Worm (Caenorhabditis elegans) whole organism, midembryonic: ENCODE data around the gene dnc-4.
A peak's percentile ranks its signal among the peaks of the same experiment; 100 is the strongest.

Experiments used
- T22C8.4 ChIP-seq: fragments of 200-800 bp; sonication (Bioruptor generic); IDR thresholded peaks from 2 replicates; pipeline ENCODE4 v1.3.6; 2022; ENCODE audit warnings: missing genetic modification characterization, missing compliant biosample characterization
- cog-1 ChIP-seq: sonication (generic microtip); optimal IDR thresholded peaks from 2 replicates; lab custom pipeline; 2016; ENCODE audit warnings: missing genetic modification characterization, missing compliant biosample characterization
- flt-1 ChIP-seq: fragments of 200-800 bp; sonication (Bioruptor generic); IDR thresholded peaks from 2 replicates; pipeline ENCODE4 v1.3.6; 2022; ENCODE audit warnings: missing genetic modification characterization, missing compliant biosample characterization
- klf-2 ChIP-seq: fragments of 200-800 bp; sonication (Bioruptor generic); conservative IDR thresholded peaks from 2 replicates; pipeline ENCODE4 v1.3.6; 2022; ENCODE audit warnings: missing genetic modification reagents, missing genetic modification characterization, missing compliant biosample characterization
- med-1 ChIP-seq: sonication (generic microtip); optimal IDR thresholded peaks from 2 replicates; lab custom pipeline; 2017; ENCODE audit warnings: missing genetic modification characterization, mild to moderate bottlenecking, missing compliant biosample characterization, antibody characterized with exemption, missing genetic modification reagents; ENCODE audit not compliant: insufficient read depth
- ref-1 ChIP-seq: fragments of 200-800 bp; sonication (Bioruptor generic); conservative IDR thresholded peaks from 2 replicates; pipeline ENCODE4 v1.3.6; 2022; ENCODE audit warnings: missing genetic modification reagents, missing genetic modification characterization, missing compliant biosample characterization
- tab-1 ChIP-seq: fragments of 200-800 bp; sonication (Bioruptor generic); IDR thresholded peaks from 2 replicates; pipeline ENCODE4 v1.3.6; 2022; ENCODE audit warnings: missing genetic modification characterization, missing compliant biosample characterization
- ztf-23 ChIP-seq: fragments of 200-800 bp; sonication (Bioruptor generic); IDR thresholded peaks from 2 replicates; pipeline ENCODE4 v1.3.6; 2022; ENCODE audit warnings: missing genetic modification reagents, missing genetic modification characterization, missing compliant biosample characterization
- ztf-29 ChIP-seq: fragments of 200-800 bp; sonication (Bioruptor generic); IDR thresholded peaks from 2 replicates; pipeline ENCODE4 v1.3.6; 2022; ENCODE audit warnings: missing genetic modification reagents, missing genetic modification characterization, missing compliant biosample characterization

The dnc-4 gene

DNA sequence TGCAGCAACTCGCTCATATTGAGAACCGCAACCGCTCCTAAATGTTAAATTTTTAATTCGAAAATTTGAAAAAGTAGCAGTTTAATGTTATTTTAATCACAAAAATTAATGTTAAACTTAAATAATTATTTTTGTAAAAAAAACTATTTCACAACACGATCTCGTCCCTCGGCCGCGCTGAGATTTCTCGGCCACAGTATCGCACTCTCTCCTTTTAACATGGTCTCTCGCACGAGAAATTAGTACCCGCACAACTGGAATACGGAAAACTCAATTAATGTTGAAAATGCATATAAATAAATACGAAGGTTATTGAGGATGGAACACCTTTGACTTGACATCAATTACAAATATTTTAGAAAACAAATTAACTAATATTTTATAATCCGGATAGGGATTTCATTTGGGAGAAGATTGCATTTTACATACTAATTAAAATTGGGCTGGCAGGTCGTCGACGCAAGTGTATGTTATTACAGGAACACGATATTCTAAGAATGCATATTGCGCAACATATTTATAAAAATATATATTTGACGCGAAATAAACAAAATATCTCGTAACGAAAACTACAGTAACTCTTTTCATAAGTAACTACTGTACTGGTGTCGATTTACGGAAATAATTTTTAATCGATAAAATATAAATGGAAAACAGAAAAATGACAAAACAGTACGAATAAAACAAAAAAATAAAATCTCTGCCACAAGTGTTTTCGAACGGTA is at the start of gene dnc-4:
Gene dnc-4, minus strand, starts transcription at position 37 of the 725 bp plus-strand sequence.
- TF ChIP-seq tab-1 (no peak), ztf-23 (GFP tag; lab: Robert Waterston, UW) (0 out of 2 replicates have a peak, but pooled peaks have one; percentile 24)

DNA sequence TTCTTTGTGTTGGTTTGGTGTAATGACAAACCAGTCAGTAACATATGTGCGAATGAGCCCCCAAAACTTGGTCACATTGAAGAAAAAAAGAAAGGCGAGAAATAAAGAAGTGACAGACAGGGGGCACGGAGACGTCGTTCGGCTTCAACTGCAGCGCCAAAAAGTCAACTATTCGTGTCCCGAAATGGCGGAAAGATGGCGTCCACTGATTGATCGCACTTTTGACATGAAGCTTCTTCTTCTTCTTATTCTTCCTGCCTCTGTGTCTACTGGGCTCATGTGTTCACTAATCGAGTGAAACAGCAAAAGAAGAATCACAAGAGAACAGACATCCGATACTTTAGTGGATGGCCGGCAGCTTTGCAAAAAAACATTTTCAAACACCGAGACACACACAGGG is 49.5 kb upstream of the dnc-4 start:
- no peak for TF ChIP-seq cog-1 (tag; lab: Kevin White, UChicago)

DNA sequence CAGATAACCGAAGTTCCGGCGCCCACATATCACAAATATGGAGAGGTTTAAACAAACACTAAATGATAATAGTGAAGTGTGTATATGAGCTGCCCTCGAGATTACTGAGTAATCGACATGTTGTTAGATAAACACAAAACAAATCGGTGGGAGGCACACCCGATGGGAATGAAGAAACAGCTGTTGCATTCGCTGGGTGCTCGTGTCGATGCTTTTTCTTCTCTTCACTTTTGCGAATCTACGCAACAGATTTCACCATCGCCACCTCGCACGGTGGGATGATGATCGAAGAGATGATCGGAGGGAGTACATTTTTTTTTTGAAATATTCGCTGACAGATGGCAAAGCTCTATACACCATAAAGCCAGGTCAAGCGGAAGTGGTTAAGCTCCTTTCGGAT is 48.7 kb upstream of the dnc-4 start:
- TF ChIP-seq ztf-23 (GFP tag; lab: Robert Waterston, UW) (no peak), T22C8.4 (no peak), med-1 (GFP tag; lab: Kevin White, UChicago) (no peak), ztf-29 (GFP tag; lab: Robert Waterston, UW) (no peak), flt-1 (no peak), tab-1 (no peak), cog-1 (tag; lab: Kevin White, UChicago) (no peak), klf-2 (GFP tag; lab: Robert Waterston, UW) (no peak), ref-1 (no peak)

DNA sequence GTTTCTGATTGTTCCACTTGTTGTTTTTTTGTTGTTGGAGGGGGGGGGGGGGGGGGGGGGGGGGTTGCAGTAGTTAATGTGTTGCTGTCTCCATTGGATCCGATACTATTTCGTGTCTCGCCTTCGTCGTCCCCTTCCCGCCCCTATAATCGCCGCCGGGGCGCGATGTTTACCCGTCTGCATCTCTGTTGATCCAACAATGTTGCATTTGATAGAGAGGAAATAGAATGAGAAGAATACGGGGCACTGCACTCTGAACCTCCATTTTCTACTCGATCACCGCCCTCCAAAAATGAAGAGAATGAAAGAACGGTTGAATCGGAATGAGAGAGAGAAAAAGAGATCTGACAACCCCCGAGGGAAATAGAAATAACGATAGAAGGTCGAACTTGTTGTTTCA is 48.1 kb upstream of the dnc-4 start:
- TF ChIP-seq ztf-29 (GFP tag; lab: Robert Waterston, UW) (no peak), tab-1 (no peak), klf-2 (GFP tag; lab: Robert Waterston, UW) (no peak), ref-1 (no peak), med-1 (GFP tag; lab: Kevin White, UChicago) (no peak), ztf-23 (GFP tag; lab: Robert Waterston, UW) (no peak), T22C8.4 (no peak), cog-1 (tag; lab: Kevin White, UChicago) (no peak), flt-1 (no peak)

DNA sequence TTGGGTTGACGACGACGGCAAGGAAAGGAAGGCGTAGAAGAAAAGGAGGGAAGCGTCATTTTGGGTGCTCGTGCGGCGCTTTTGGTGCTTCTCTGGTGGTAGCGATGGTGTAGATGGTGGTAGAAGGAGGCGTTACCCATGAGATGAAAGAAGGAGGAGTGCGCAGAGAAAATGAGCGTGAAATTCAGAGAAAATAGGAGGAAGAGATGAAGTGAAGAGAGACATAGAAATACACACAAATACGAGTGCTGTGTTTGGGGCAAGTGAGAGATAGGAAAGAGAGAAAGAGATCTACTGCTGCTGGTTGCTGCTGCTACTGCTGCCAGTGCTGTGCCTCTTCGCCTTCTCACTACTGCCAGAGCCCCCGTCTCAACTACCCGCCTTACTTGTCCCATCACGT is 47.0 kb upstream of the dnc-4 start:
- no peak for TF ChIP-seq ref-1
- no peak for TF ChIP-seq cog-1 (tag; lab: Kevin White, UChicago)
- no peak for TF ChIP-seq ztf-23 (GFP tag; lab: Robert Waterston, UW)
- 0 out of 2 replicates have a peak, but pooled peaks have one; percentile 20 for TF ChIP-seq flt-1
- TF ChIP-seq tab-1, result peak; percentile 26; the same call in 1 of the 2 replicates

DNA sequence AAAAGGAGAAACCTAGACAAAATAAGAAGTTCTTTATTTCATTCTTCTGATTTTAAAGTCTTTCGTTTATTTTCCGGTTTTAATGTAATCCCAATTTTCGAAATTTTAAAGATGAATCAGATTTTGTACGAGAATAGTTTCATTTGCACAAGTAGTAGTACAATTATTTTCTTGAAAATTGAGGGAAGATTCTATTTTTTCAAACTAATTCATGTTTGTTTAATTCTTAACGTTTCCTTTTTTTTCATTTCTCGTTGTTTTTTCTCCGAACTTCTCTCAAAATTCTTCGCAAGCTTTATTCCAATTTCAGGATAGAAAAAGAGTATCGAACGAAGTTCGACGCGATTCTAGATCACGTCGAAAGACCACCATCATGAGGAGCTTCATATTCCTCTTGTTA is 42.8 kb upstream of the dnc-4 start, which contains the start of gene sax-7:
Gene sax-7, plus strand, starts transcription at position 301 of the 400 bp plus-strand sequence.
- TF ChIP-seq ref-1 (no peak), tab-1 (no peak), klf-2 (GFP tag; lab: Robert Waterston, UW) (no peak), T22C8.4 (no peak), ztf-23 (GFP tag; lab: Robert Waterston, UW) (no peak)

DNA sequence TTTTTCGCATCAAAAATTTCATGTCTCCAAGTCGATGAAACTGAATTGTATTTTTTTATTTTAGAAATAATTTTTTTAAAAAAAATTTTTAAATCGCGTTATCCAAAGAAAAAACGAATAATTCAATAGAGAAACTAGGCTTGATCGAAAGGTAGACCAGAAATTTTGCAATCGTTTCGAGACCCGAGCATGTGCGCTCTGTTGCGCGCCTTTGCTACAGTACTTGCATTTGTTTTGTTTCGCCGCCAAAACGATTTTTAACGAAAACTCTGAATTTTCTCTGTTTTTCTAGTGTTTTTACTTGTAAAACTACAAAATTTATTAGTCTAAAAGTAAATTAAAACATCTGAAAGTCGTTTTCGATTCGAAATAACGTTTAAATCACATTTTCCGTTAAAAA is 41.7 kb upstream of the dnc-4 start:
- no peak for TF ChIP-seq ref-1

DNA sequence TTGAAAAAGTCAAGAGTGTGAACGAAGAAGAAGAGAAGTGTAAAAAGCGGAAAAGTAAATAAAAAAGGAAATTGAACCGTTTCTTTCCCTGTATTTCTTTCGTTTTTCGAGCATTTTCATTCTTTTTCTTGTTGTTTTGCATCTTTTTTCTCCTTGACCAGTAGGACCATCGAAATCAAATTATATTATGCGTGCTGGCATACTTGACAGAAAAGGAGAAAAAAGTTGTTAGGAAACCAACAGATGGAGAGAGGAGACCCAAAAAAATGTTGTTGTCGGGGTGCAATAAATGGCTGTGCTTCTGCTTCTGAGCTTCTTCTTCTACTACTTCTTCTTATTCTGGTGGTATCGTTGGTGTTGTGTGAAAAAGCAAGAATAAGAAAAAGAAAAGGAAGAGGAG is 34.3 kb upstream of the dnc-4 start:
- TF ChIP-seq T22C8.4 (no peak), klf-2 (GFP tag; lab: Robert Waterston, UW) (no peak), med-1 (GFP tag; lab: Kevin White, UChicago) (no peak)

DNA sequence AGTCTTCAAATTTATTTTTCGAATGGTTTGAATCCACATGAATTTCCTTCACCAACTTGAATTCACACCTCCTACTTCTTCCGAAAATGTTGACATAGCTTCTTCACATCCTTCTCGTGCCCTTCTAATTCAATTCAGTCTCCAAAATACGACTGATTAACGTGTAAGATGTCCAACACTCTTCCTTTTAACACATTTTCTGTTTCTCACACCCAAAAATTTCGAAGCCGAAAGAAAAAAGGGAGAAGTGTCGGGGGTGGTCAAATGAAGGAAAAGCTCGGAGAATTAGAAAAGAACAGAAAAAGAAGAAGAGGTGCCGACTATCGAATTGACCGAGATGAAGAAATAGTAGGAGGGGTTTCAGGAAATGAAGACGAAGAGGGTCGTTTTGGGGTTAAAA is 33.1 kb upstream of the dnc-4 start:
- TF ChIP-seq flt-1 (no peak), T22C8.4 (no peak), ztf-29 (GFP tag; lab: Robert Waterston, UW) (no peak), ref-1 (no peak), med-1 (GFP tag; lab: Kevin White, UChicago) (no peak), cog-1 (tag; lab: Kevin White, UChicago) (no peak), klf-2 (GFP tag; lab: Robert Waterston, UW) (no peak), ztf-23 (GFP tag; lab: Robert Waterston, UW) (no peak)

DNA sequence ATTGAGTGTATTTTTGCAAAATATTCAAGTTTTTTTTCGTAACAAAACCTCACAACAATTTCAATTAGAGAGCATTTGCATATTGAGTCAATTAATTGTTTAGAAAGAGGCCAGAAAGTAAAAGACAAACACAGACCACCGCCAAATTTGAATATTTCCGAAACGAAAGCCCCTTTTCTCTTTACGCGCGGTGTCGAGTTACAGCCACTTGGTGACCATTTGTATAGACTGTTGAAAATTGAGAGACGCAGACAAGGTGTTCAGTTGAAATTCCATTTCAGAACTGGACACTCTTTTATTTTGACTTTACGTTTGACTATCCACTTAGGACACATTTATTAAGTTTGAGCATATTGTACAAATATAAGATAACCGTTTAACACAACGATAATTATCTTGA is 28.5 kb upstream of the dnc-4 start:
- no peak for TF ChIP-seq ztf-23 (GFP tag; lab: Robert Waterston, UW)
- no peak for TF ChIP-seq med-1 (GFP tag; lab: Kevin White, UChicago)
- no peak for TF ChIP-seq T22C8.4
- TF ChIP-seq ztf-29 (GFP tag; lab: Robert Waterston, UW), result no peak
- no peak for TF ChIP-seq ref-1
- no peak for TF ChIP-seq tab-1
- no peak for TF ChIP-seq klf-2 (GFP tag; lab: Robert Waterston, UW)

DNA sequence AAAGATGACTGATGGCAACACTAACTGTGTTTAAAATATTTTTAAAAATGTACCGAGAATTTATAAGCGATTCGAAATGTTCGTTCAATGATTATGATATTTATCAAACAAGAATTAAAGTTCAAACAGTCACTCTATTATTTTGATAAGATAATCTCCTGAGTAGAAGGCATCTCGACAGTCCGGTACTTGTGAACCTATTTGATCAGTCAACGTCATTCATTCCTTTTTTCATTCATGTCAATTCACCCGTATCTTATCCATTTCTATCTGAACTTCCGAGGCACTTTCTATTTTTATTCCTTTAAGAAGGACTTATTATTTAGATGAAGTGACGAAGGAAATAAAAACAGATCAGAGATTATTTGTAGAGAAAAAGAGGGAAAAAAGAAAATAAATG is 25.0 kb upstream of the dnc-4 start, which contains the start of gene nhr-258:
Gene nhr-258, plus strand, starts transcription at position 365 of the 400 bp plus-strand sequence.
- no peak for TF ChIP-seq ref-1
- TF ChIP-seq klf-2 (GFP tag; lab: Robert Waterston, UW), result no peak
- TF ChIP-seq ztf-23 (GFP tag; lab: Robert Waterston, UW), result no peak

DNA sequence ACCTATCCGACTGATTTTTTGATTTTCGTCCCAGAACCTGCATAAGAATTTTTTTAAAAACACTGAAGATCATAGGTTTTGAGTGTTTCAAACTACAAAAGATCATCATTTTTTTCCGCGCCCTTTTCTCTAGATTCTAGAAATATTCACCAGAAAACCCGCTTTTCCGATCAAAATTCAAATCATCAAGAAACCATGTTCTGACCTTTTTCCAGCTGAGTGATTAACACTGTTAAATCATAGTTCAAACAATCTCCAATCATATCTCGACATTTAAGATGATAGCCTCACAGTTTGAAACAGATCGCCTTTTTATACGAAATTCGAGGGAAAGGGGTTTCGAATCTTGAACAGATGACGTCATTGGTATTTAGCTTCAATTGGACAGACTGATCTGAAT is 24.1 kb upstream of the dnc-4 start:
- TF ChIP-seq ztf-23 (GFP tag; lab: Robert Waterston, UW) (no peak), flt-1 (no peak), klf-2 (GFP tag; lab: Robert Waterston, UW) (no peak), med-1 (GFP tag; lab: Kevin White, UChicago) (no peak), ztf-29 (GFP tag; lab: Robert Waterston, UW) (no peak), tab-1 (no peak), cog-1 (tag; lab: Kevin White, UChicago) (no peak)
